Worm (Caenorhabditis elegans): ENCODE measurements around the gene cal-1.
A peak's percentile ranks its signal among the peaks of the same experiment; 100 is the strongest.

cal-1 gene

DNA sequence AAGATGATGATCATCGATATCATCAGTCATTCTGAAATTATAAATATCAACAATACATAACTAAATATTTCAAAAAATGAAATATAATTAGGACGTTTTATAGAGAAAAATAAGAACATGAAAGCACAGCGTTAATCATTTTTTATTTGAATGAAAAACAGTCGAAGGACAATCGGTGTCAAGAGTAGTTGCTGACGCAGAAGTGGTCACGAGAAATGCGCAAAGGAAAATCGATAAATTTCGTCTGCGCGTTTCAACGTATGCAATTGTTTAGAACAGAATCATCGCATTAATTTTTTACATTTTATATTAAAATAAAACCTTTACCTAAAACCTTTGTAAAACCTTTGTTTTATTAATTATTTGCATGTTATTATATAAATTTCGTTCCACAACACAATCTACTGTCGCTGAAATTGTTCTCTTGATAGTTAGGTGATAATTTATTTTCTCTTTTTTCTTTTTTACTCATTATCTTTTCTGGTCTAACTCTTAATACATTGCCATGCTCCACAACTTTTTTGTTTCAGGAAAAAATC lies 19.3 kb downstream of the cal-1 start, which contains the start of the genes W04D2.4 and rbm-25:
W04D2.4 (minus strand) TSS at position 31 of the 539 bp plus-strand sequence.
rbm-25 (plus strand) TSS at position 489 of the 539 bp plus-strand sequence.
- TF ChIP-seq lin-13 (GFP tag; optimal IDR thresholded peaks at IDR 0.05) (peak; percentile 22), nhr-102 (tag; optimal IDR thresholded peaks at IDR 0.05) (peak; percentile 67), dve-1 (tag; optimal IDR thresholded peaks at IDR 0.05; ENCODE audit: insufficient read depth) (peak; percentile 82), lin-38 (GFP tag; IDR thresholded peaks at IDR 0.05) (peak; percentile 71), mes-2 (tag; optimal IDR thresholded peaks at IDR 0.05; ENCODE audit: poor library complexity, severe bottlenecking) (peak; percentile 89), nhr-77 (tag; optimal IDR thresholded peaks at IDR 0.05) (peak; percentile 20), F44E2.7 (GFP tag; IDR thresholded peaks at IDR 0.05) (no peak), fkh-10 (GFP tag; optimal IDR thresholded peaks at IDR 0.05) (peak; percentile 1), ceh-20 (GFP tag; IDR thresholded peaks at IDR 0.05) (no peak), ceh-28 (tag; optimal IDR thresholded peaks at IDR 0.05) (peak; percentile 54), dpl-1 (GFP tag; optimal IDR thresholded peaks at IDR 0.05) (peak; percentile 81), lsy-2 (tag; optimal IDR thresholded peaks at IDR 0.05) (peak; percentile 4 to 90), fos-1 (tag; optimal IDR thresholded peaks at IDR 0.05) (no peak), hlh-30 (tag; optimal IDR thresholded peaks at IDR 0.05; ENCODE audit: insufficient read depth) (peak; percentile 63), spr-1 (tag; optimal IDR thresholded peaks at IDR 0.05) (peak; percentile 56), lin-39 (tag; optimal IDR thresholded peaks at IDR 0.05) (no peak), ztf-7 (tag; optimal IDR thresholded peaks at IDR 0.05) (peak; percentile 67), hlh-11 (tag; optimal IDR thresholded peaks at IDR 0.05) (peak; percentile 56), T20F7.1 (GFP tag; optimal IDR thresholded peaks at IDR 0.05) (peak; percentile 80), daf-16 (GFP tag; optimal IDR thresholded peaks at IDR 0.05) (peak in 1 of 2 experiments; percentile 34), daf-16 (tag; optimal IDR thresholded peaks at IDR 0.05) (peak; percentile 26), nhr-48 (tag; optimal IDR thresholded peaks at IDR 0.05) (peak; percentile 49), mep-1 (tag; optimal IDR thresholded peaks at IDR 0.05) (peak; percentile 72), ctbp-1 (GFP tag; IDR thresholded peaks at IDR 0.05) (0 out of 2 replicates have a peak, but pooled peaks have one; percentile 52), F49E8.2 (tag; optimal IDR thresholded peaks at IDR 0.05; ENCODE audit: borderline replicate concordance) (no peak), rbr-2 (tag; optimal IDR thresholded peaks at IDR 0.05) (peak; percentile 72), F37D6.2 (tag; optimal IDR thresholded peaks at IDR 0.05) (peak; percentile 48), F10B5.3 (tag; optimal IDR thresholded peaks at IDR 0.05) (peak; percentile 58), ZK546.5 (tag; optimal IDR thresholded peaks at IDR 0.05) (no peak), T26A8.4 (GFP tag; IDR thresholded peaks at IDR 0.05) (peak; percentile 69), aha-1 (tag) (peak; percentile 78), ceh-32 (tag; optimal IDR thresholded peaks at IDR 0.05; ENCODE audit: poor library complexity) (no peak), nhr-28 (tag; optimal IDR thresholded peaks at IDR 0.05) (peak; percentile 41), nhr-6 (tag; optimal IDR thresholded peaks at IDR 0.05) (peak; percentile 86), dmd-6 (GFP tag; IDR thresholded peaks at IDR 0.05) (peak; percentile 63)

ce11 chrV:12494522-12494921 lies 22.5 kb downstream of the cal-1 start, which contains the start of gene mrps-11:
Gene mrps-11 (minus strand): TSS chrV:12494622.
- TF ChIP-seq dpl-1 (GFP tag; optimal IDR thresholded peaks at IDR 0.05), result no peak
- no peak for TF ChIP-seq dmd-8 (GFP tag; IDR thresholded peaks at IDR 0.05)
- no peak for TF ChIP-seq unc-130 (GFP tag; optimal IDR thresholded peaks at IDR 0.05)
- no peak for TF ChIP-seq hlh-30 (tag; optimal IDR thresholded peaks at IDR 0.05; ENCODE audit: insufficient read depth)
- TF ChIP-seq madf-9 (GFP tag; conservative IDR thresholded peaks at IDR 0.05), result no peak
- TF ChIP-seq nhr-76 (tag; optimal IDR thresholded peaks at IDR 0.05), result no peak
- TF ChIP-seq nhr-42 (GFP tag; IDR thresholded peaks at IDR 0.05), result no peak
- no peak for TF ChIP-seq aha-1 (tag)
- TF ChIP-seq F44E2.7 (GFP tag; IDR thresholded peaks at IDR 0.05), result no peak
- no peak for TF ChIP-seq lsy-2 (tag; optimal IDR thresholded peaks at IDR 0.05)
- no peak for TF ChIP-seq lin-39 (tag; optimal IDR thresholded peaks at IDR 0.05)
- no peak for TF ChIP-seq F26F4.8 (GFP tag; conservative IDR thresholded peaks at IDR 0.05)
- no peak for TF ChIP-seq dmd-6 (GFP tag; IDR thresholded peaks at IDR 0.05)
- no peak for TF ChIP-seq tra-1 (GFP tag; IDR thresholded peaks at IDR 0.05)
- no peak for TF ChIP-seq ceh-82 (tag; optimal IDR thresholded peaks at IDR 0.05)
- TF ChIP-seq arid-1 (GFP tag; conservative IDR thresholded peaks at IDR 0.05), result no peak
- no peak for TF ChIP-seq rbr-2 (tag; optimal IDR thresholded peaks at IDR 0.05)
- TF ChIP-seq ZK546.5 (tag; optimal IDR thresholded peaks at IDR 0.05), result no peak
- TF ChIP-seq mxl-2 (GFP tag; conservative IDR thresholded peaks at IDR 0.05), result no peak

All from whole organism, L4 larva.